Worm (Caenorhabditis elegans): ENCODE measurements around the gene pqn-65.

- no peak for TF ChIP-seq arid-1 (GFP tag; conservative IDR thresholded peaks at IDR 0.05)
- TF ChIP-seq pqm-1 (tag; optimal IDR thresholded peaks at IDR 0.05): no peak
- no peak for TF ChIP-seq set-16 (GFP tag; IDR thresholded peaks at IDR 0.05)
These were observed 4.4 kb downstream of the pqn-65 start for ce11 chrX:4615034-4615433.
